Worm (Caenorhabditis elegans): ENCODE data around the gene srt-11.

- TF ChIP-seq C08G9.2 (tag; optimal IDR thresholded peaks at IDR 0.05) (no peak), ceh-24 (tag; optimal IDR thresholded peaks at IDR 0.05) (no peak), nfya-1 (tag; optimal IDR thresholded peaks at IDR 0.05) (no peak), sox-4 (tag; optimal IDR thresholded peaks at IDR 0.05) (no peak), ama-1 (optimal IDR thresholded peaks at IDR 0.05) (no peak), ets-4 (tag; optimal IDR thresholded peaks at IDR 0.05) (no peak), nhr-11 (tag; optimal IDR thresholded peaks at IDR 0.05) (no peak)
Measured at ce11 chrII:14820460-14820859, 14.7 kb downstream of the srt-11 start.

Measured in whole organism, late embryonic.